Fruit fly (Drosophila melanogaster): ENCODE measurements around the gene Polr2B.

- TF ChIP-seq ttk (optimal IDR thresholded peaks at IDR 0.05) (no peak), Sin3A (optimal IDR thresholded peaks at IDR 0.05) (no peak)
Observed at dm6 chr3R:14088887-14089567, 36.6 kb upstream of the Polr2B start, which contains the start of gene Npc2b.
